Worm (Caenorhabditis elegans) whole organism, young adult: ENCODE results near the gene set-2.

Experiments used
- B0019.2 ChIP-seq: fragments of 200-800 bp; sonication (Bioruptor generic); conservative IDR thresholded peaks from 2 replicates; pipeline ENCODE4 v1.3.6; 2022; ENCODE audit warnings: missing genetic modification reagents, missing genetic modification characterization, missing compliant biosample characterization
- F37B4.10 ChIP-seq: fragments of 200-800 bp; sonication (Bioruptor generic); IDR thresholded peaks from 2 replicates; pipeline ENCODE4 v1.3.6; 2022; ENCODE audit warnings: missing genetic modification characterization, missing compliant biosample characterization
- F55B11.4 ChIP-seq: sonication (generic microtip); optimal IDR thresholded peaks from 2 replicates; lab custom pipeline; 2016; ENCODE audit warnings: missing compliant biosample characterization, missing genetic modification characterization, borderline replicate concordance; ENCODE audit not compliant: insufficient read depth
- F57A8.1 ChIP-seq: fragments of 200-800 bp; sonication (Bioruptor generic); optimal IDR thresholded peaks from 2 replicates; lab custom pipeline; 2018; ENCODE audit warnings: mild to moderate bottlenecking, missing genetic modification characterization, moderate library complexity, missing compliant biosample characterization
- T26A5.8 ChIP-seq: sonication (generic microtip); optimal IDR thresholded peaks from 2 replicates; lab custom pipeline; 2016; ENCODE audit warnings: missing genetic modification characterization, missing compliant biosample characterization
- Y56A3A.18 ChIP-seq: fragments of 200-800 bp; sonication (Bioruptor generic); IDR thresholded peaks from 2 replicates; pipeline ENCODE4 v1.3.6; 2022; ENCODE audit warnings: missing genetic modification reagents, missing genetic modification characterization, missing compliant biosample characterization
- Y67H2A.10 ChIP-seq: fragments of 200-800 bp; sonication (Bioruptor generic); conservative IDR thresholded peaks from 2 replicates; pipeline ENCODE4 v1.3.6; 2022; ENCODE audit warnings: missing genetic modification reagents, missing genetic modification characterization, missing compliant biosample characterization
- ama-1 ChIP-seq, 3 experiments: fragments of 150-350 bp in 1 of 3; sonication (generic microtip) in 2 of 3; optimal IDR thresholded peaks; 2 replicates each; lab custom pipeline; 2014 to 2018; ENCODE audit warnings: missing biosample characterization in 2 of 3, missing genetic modification characterization in 2 of 3, missing genetic modification reagents in 2 of 3
- atf-7 ChIP-seq: sonication (generic microtip); optimal IDR thresholded peaks from 2 replicates; lab custom pipeline; 2017; ENCODE audit warnings: mild to moderate bottlenecking, missing genetic modification characterization, missing compliant biosample characterization
- attf-3 ChIP-seq: fragments of 200-800 bp; sonication (Bioruptor generic); conservative IDR thresholded peaks from 2 replicates; pipeline ENCODE4 v1.3.6; 2022; ENCODE audit warnings: missing genetic modification reagents, missing genetic modification characterization, missing compliant biosample characterization
- attf-6 ChIP-seq: fragments of 200-800 bp; sonication (Bioruptor generic); IDR thresholded peaks from 2 replicates; pipeline ENCODE4 v1.3.6; 2022; ENCODE audit warnings: missing genetic modification reagents, missing genetic modification characterization, missing compliant biosample characterization
- ceh-58 ChIP-seq: fragments of 200-800 bp; sonication (Bioruptor generic); IDR thresholded peaks from 2 replicates; pipeline ENCODE4 v1.3.6; 2022; ENCODE audit warnings: missing genetic modification characterization, missing compliant biosample characterization
- ceh-79 ChIP-seq: sonication (generic microtip); optimal IDR thresholded peaks from 2 replicates; lab custom pipeline; 2017; ENCODE audit warnings: mild to moderate bottlenecking, missing genetic modification characterization, missing compliant biosample characterization
- dpff-1 ChIP-seq: sonication (generic microtip); optimal IDR thresholded peaks from 2 replicates; lab custom pipeline; 2017; ENCODE audit warnings: mild to moderate bottlenecking, missing genetic modification characterization, missing compliant biosample characterization
- ets-4 ChIP-seq: fragments of 200-800 bp; sonication (Bioruptor generic); optimal IDR thresholded peaks from 2 replicates; lab custom pipeline; 2018; ENCODE audit warnings: mild to moderate bottlenecking, missing genetic modification characterization, missing compliant biosample characterization
- him-1 ChIP-seq: sonication (generic microtip); optimal IDR thresholded peaks from 2 replicates; lab custom pipeline; 2016; ENCODE audit warnings: missing genotype, missing genetic modification reagents, missing genetic modification characterization, missing compliant biosample characterization
- hlh-12 ChIP-seq: sonication (generic microtip); optimal IDR thresholded peaks from 2 replicates; lab custom pipeline; 2016; ENCODE audit warnings: missing genetic modification characterization, missing compliant biosample characterization
- hmg-1.2 ChIP-seq: fragments of 200-800 bp; sonication (Bioruptor generic); IDR thresholded peaks from 2 replicates; pipeline ENCODE4 v1.3.6; 2022; ENCODE audit warnings: missing genetic modification reagents, missing genetic modification characterization, missing compliant biosample characterization
- hmg-20 ChIP-seq: fragments of 200-800 bp; sonication (Bioruptor generic); IDR thresholded peaks from 2 replicates; pipeline ENCODE4 v1.3.6; 2022; ENCODE audit warnings: missing genetic modification reagents, missing genetic modification characterization, missing compliant biosample characterization
- hrde-1 ChIP-seq: sonication (generic microtip); optimal IDR thresholded peaks from 2 replicates; lab custom pipeline; 2016; ENCODE audit warnings: missing genetic modification characterization, mild to moderate bottlenecking, missing compliant biosample characterization, moderate library complexity, missing genotype, missing genetic modification reagents, borderline replicate concordance
- let-526 ChIP-seq: fragments of 200-800 bp; sonication (Bioruptor generic); IDR thresholded peaks from 2 replicates; pipeline ENCODE4 v1.3.6; 2022; ENCODE audit warnings: missing genetic modification reagents, missing genetic modification characterization, missing compliant biosample characterization
- lin-40 ChIP-seq: sonication (generic microtip); optimal IDR thresholded peaks from 2 replicates; lab custom pipeline; 2016; ENCODE audit warnings: missing genetic modification characterization, mild to moderate bottlenecking, missing compliant biosample characterization, missing genotype, missing genetic modification reagents
- lin-54 ChIP-seq: fragments of 200-800 bp; sonication (Bioruptor generic); optimal IDR thresholded peaks from 2 replicates; lab custom pipeline; 2018; ENCODE audit warnings: mild to moderate bottlenecking, missing genetic modification characterization, missing compliant biosample characterization
- lsy-27 ChIP-seq: sonication (generic microtip); optimal IDR thresholded peaks from 2 replicates; lab custom pipeline; 2017; ENCODE audit warnings: missing genetic modification characterization, mild to moderate bottlenecking, missing compliant biosample characterization, antibody characterized with exemption, missing genotype, borderline replicate concordance; ENCODE audit not compliant: insufficient read depth
- madf-10 ChIP-seq: sonication (generic microtip); optimal IDR thresholded peaks from 2 replicates; lab custom pipeline; 2016; ENCODE audit warnings: mild to moderate bottlenecking, missing genetic modification characterization, missing compliant biosample characterization
- madf-6 ChIP-seq: fragments of 200-800 bp; sonication (Bioruptor generic); IDR thresholded peaks from 2 replicates; pipeline ENCODE4 v1.3.6; 2022; ENCODE audit warnings: missing genetic modification reagents, missing genetic modification characterization, missing compliant biosample characterization
- nfyb-1 ChIP-seq: fragments of 200-800 bp; sonication (Bioruptor generic); IDR thresholded peaks from 2 replicates; pipeline ENCODE4 v1.3.6; 2022; ENCODE audit warnings: missing genetic modification reagents, missing genetic modification characterization, missing compliant biosample characterization
- nhr-120 ChIP-seq: fragments of 200-800 bp; sonication (Bioruptor generic); IDR thresholded peaks from 2 replicates; pipeline ENCODE4 v1.3.6; 2022; ENCODE audit warnings: missing genetic modification characterization, missing compliant biosample characterization
- pbrm-1 ChIP-seq: fragments of 200-800 bp; sonication (Bioruptor generic); IDR thresholded peaks from 2 replicates; pipeline ENCODE4 v1.3.6; 2022; ENCODE audit warnings: missing genetic modification reagents, missing genetic modification characterization, missing compliant biosample characterization
- rec-8 ChIP-seq, 2 experiments: sonication (generic microtip); optimal IDR thresholded peaks; 2 replicates each; lab custom pipeline; 2016; ENCODE audit warnings: mild to moderate bottlenecking in 2 of 2, missing genetic modification characterization in 2 of 2, missing genetic modification reagents in 2 of 2, missing genotype in 2 of 2, missing biosample characterization in 1 of 2, missing compliant biosample characterization in 1 of 2, moderate library complexity in 1 of 2
- repo-1 ChIP-seq: sonication (generic microtip); optimal IDR thresholded peaks from 2 replicates; lab custom pipeline; 2017; ENCODE audit warnings: mild to moderate bottlenecking, missing genetic modification characterization, missing compliant biosample characterization
- rpc-1 ChIP-seq, 2 experiments: fragments of 150-350 bp in 1 of 2; sonication (generic microtip) in 1 of 2; optimal IDR thresholded peaks; 2 replicates each; lab custom pipeline; 2014 to 2018; ENCODE audit warnings: missing biosample characterization in 1 of 2, missing genetic modification characterization in 1 of 2, missing genetic modification reagents in 1 of 2, missing genotype in 1 of 2
- sea-2 ChIP-seq: fragments of 200-800 bp; sonication (Bioruptor generic); IDR thresholded peaks from 2 replicates; pipeline ENCODE4 v1.3.6; 2022; ENCODE audit warnings: missing genetic modification characterization, missing compliant biosample characterization
- snpc-1.1 ChIP-seq: sonication (generic microtip); optimal IDR thresholded peaks from 2 replicates; lab custom pipeline; 2017; ENCODE audit warnings: missing genetic modification characterization, mild to moderate bottlenecking, missing compliant biosample characterization, antibody characterized with exemption, moderate library complexity, missing genotype, missing genetic modification reagents; ENCODE audit not compliant: insufficient read depth
- somi-1 ChIP-seq: fragments of 200-800 bp; sonication (Bioruptor generic); optimal IDR thresholded peaks from 2 replicates; lab custom pipeline; 2018; ENCODE audit warnings: mild to moderate bottlenecking, missing genetic modification characterization, missing compliant biosample characterization
- sptf-2 ChIP-seq: fragments of 200-800 bp; sonication (Bioruptor generic); optimal IDR thresholded peaks from 2 replicates; lab custom pipeline; 2018; ENCODE audit warnings: mild to moderate bottlenecking, missing genetic modification characterization, missing compliant biosample characterization
- tbx-9 ChIP-seq: sonication (generic microtip); optimal IDR thresholded peaks from 2 replicates; lab custom pipeline; 2016; ENCODE audit warnings: borderline replicate concordance, missing genetic modification characterization, inconsistent platforms, missing compliant biosample characterization
- zfh-2 ChIP-seq: fragments of 200-800 bp; sonication (Bioruptor generic); conservative IDR thresholded peaks from 2 replicates; pipeline ENCODE4 v1.3.6; 2022; ENCODE audit warnings: missing genetic modification reagents, missing genetic modification characterization, missing compliant biosample characterization
- ztf-25 ChIP-seq: fragments of 200-800 bp; sonication (Bioruptor generic); IDR thresholded peaks from 2 replicates; pipeline ENCODE4 v1.3.6; 2022; ENCODE audit warnings: missing genetic modification reagents, missing genetic modification characterization, missing compliant biosample characterization
- ztf-28 ChIP-seq: fragments of 200-800 bp; sonication (Bioruptor generic); IDR thresholded peaks from 2 replicates; pipeline ENCODE4 v1.3.6; 2022; ENCODE audit warnings: missing genetic modification reagents, missing genetic modification characterization, missing compliant biosample characterization

The set-2 gene

DNA sequence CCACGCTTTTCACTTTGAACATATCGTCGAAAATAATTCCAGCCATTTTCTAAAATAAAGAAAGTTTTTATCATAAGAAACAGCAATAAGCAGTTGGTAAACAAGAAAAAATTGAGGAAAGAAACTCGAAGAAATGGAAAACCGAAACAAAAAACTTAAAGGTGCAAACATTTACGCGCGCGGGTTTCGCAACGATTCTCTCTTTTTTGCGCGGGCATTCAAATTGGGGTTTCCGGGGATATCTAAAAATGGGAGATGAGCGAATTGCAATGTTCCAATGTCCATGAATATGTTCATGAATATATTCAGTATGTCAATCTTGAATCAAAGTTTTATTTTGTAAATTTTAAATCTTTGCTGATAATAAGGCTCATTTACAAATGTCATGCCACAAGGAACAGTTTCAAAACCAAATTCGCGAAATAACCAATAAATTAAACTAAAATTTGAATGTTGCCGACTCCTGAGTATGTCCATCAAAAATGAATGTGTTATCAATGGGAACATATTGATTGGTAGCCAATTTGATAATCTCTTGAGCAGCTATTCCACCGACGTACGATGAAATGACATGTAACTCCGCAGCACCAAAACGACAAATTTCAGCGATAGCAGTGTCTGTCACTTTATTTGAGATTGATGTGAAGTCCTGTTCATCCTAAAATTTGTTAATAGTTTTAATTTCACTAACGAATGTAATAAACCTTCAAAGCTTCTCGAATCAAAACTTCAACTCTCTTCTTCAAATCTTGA, 11.9 kb downstream of the set-2 start, which contains the start of gene rpb-8 (continued):
- TF ChIP-seq somi-1 (GFP tag; lab: Kevin White, UChicago) (no peak), tbx-9 (tag; lab: Kevin White, UChicago) (no peak), attf-6 (GFP tag; lab: Robert Waterston, UW) (no peak), rpc-1 (optimal IDR thresholded peaks at IDR 0.05; lab: Kevin White, UChicago) (no peak), rpc-1 (tag; optimal IDR thresholded peaks at IDR 0.05; lab: Kevin White, UChicago) (no peak)

DNA sequence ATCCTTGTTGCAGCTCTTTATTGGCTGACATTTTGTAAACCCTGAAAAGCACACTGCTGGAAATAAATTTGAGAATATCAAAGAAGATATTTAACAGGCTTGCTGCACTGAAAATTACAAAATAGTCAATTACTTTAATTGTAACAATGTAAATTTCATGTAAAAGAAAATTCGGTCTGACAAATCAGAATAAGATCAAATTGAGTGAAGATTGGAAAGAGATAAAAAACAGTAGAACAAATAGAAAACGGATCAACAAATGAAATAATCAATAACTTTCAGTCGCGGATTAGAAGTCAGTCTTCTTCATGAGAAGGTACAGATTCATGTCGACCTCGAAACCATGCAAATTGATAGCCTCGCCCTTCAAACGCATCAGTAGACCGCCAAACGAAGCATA, 12.9 kb downstream of the set-2 start, which contains the start of gene rars-1:
rars-1 (minus strand) TSS at position 101 of the 400 bp plus-strand sequence.
- TF ChIP-seq ceh-58 (GFP tag; lab: Robert Waterston, UW) (0 out of 2 replicates have a peak, but pooled peaks have one; percentile 56), lin-54 (GFP tag; lab: Kevin White, UChicago) (peak; percentile 14), hlh-12 (tag; lab: Kevin White, UChicago) (no peak)

DNA sequence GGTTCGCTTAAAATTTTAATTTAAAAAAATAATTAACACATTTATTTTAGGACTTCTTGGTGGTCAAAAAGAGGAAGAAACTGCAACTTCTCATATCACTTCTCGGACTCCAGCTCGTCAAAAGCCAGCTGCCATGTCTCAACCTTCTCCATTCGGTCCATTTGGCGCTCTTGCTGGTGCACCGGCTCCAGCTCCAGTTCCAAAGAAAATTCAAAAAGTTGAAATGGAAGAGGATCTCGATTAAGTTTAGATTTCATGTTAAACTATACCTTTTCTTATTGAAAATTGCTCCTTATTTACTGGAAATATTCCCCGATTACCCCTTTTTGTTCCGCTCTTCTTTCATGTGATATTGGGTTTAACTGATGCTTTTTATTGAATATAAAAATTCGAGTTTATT, 16.3 kb downstream of the set-2 start:
- no peak for TF ChIP-seq madf-10 (tag; lab: Kevin White, UChicago)
- TF ChIP-seq hrde-1 (tag; lab: Kevin White, UChicago): peak; percentile 19
- TF ChIP-seq, all 124 proteins: peak for 1

DNA sequence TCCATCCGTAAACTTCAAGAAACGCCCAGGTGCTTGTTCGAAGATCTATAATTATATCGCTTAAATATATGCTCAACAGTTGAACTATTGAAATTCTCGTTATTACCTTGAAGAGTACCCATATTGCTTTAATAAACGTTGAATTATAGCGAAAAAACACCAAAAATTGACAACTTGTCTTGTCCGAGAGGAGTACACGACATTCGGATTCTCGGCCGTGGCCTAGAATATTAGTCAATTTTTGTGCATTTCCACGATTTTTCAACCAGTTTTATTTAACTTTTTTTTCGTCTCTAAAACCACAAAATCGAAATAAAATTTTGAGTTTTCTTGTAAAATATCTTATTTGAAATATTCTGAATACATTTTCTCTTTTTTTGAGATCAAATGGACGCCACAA, 17.7 kb downstream of the set-2 start, which contains the start of the genes F26F4.9 and cee-1:
F26F4.9 (minus strand) TSS at position 205 of the 400 bp plus-strand sequence.
cee-1 (plus strand) TSS at position 383 of the 400 bp plus-strand sequence.
- TF ChIP-seq ceh-79 (tag; lab: Kevin White, UChicago) (no peak), let-526 (GFP tag; lab: Robert Waterston, UW) (no peak), dpff-1 (tag; lab: Kevin White, UChicago) (no peak), repo-1 (tag; lab: Kevin White, UChicago) (no peak), rpc-1 (optimal IDR thresholded peaks at IDR 0.05; lab: Kevin White, UChicago) (no peak), rpc-1 (tag; optimal IDR thresholded peaks at IDR 0.05; lab: Kevin White, UChicago) (no peak), rec-8 (tag; optimal IDR thresholded peaks at IDR 0.05; lab: Kevin White, UChicago) (peak in 1 of 2 experiments; percentile 53), snpc-1.1 (no peak), F57A8.1 (no peak), ztf-28 (no peak), him-1 (peak; percentile 44), hmg-1.2 (GFP tag; lab: Robert Waterston, UW) (no peak), Y67H2A.10 (no peak), ztf-25 (GFP tag; lab: Robert Waterston, UW) (no peak), atf-7 (no peak), hrde-1 (tag; lab: Kevin White, UChicago) (no peak), zfh-2 (no peak), madf-6 (no peak), nhr-120 (GFP tag; lab: Robert Waterston, UW) (no peak), B0019.2 (no peak), attf-3 (no peak), ets-4 (no peak), lin-40 (tag; lab: Kevin White, UChicago) (peak; percentile 5), madf-10 (tag; lab: Kevin White, UChicago) (no peak), sptf-2 (GFP tag; lab: Kevin White, UChicago) (no peak), nfyb-1 (GFP tag; lab: Robert Waterston, UW) (no peak), F55B11.4 (tag; lab: Kevin White, UChicago) (no peak), F37B4.10 (GFP tag; lab: Robert Waterston, UW) (no peak), sea-2 (GFP tag; lab: Robert Waterston, UW) (no peak), Y56A3A.18 (GFP tag; lab: Robert Waterston, UW) (no peak), hmg-20 (GFP tag; lab: Robert Waterston, UW) (no peak), lsy-27 (no peak), pbrm-1 (no peak), ama-1 (optimal IDR thresholded peaks at IDR 0.05; lab: Kevin White, UChicago) (no peak), ama-1 (GFP tag; optimal IDR thresholded peaks at IDR 0.05; lab: Kevin White, UChicago) (no peak), T26A5.8 (tag; lab: Kevin White, UChicago) (no peak)
